Fruit fly (Drosophila melanogaster) whole organism, embryonic: ENCODE results near the gene CG6067.

Experiments
- B-H1 ChIP-seq: fragments of 200-800 bp; sonication (Bioruptor generic); IDR thresholded peaks from 3 replicates; pipeline ENCODE4 v1.3.6; 2022; ENCODE audit warnings: missing biosample characterization, missing genetic modification characterization
- B-H2 ChIP-seq: fragments of 200-800 bp; sonication (Bioruptor generic); optimal IDR thresholded peaks from 2 replicates; lab custom pipeline; 2018; ENCODE audit warnings: missing biosample characterization, mild to moderate bottlenecking, missing genetic modification characterization
- Bgb ChIP-seq: fragments of 200-800 bp; sonication (Bioruptor generic); IDR thresholded peaks from 2 replicates; pipeline ENCODE4 v1.3.6; 2022; ENCODE audit warnings: missing biosample characterization, missing genetic modification characterization; ENCODE audit not compliant: partially characterized antibody
- Bteb2 ChIP-seq: fragments of 200-800 bp; sonication (Bioruptor generic); optimal IDR thresholded peaks from 2 replicates; lab custom pipeline; 2016; ENCODE audit warnings: missing biosample characterization, missing genetic modification characterization
- CG10274 ChIP-seq: fragments of 200-800 bp; sonication (Bioruptor generic); optimal IDR thresholded peaks from 3 replicates; lab custom pipeline; 2017; ENCODE audit warnings: missing biosample characterization, mild to moderate bottlenecking, missing genetic modification characterization
- CG10543 ChIP-seq: fragments of 200-800 bp; sonication (Bioruptor generic); optimal IDR thresholded peaks from 3 replicates; lab custom pipeline; 2017; ENCODE audit warnings: missing biosample characterization, mild to moderate bottlenecking, missing genetic modification characterization, moderate library complexity
- CG11456 ChIP-seq: fragments of 200-800 bp; sonication (Bioruptor generic); IDR thresholded peaks from 3 replicates; pipeline ENCODE4 v1.3.6; 2022; ENCODE audit warnings: missing biosample characterization, missing genetic modification characterization
- CG12155 ChIP-seq: fragments of 200-800 bp; sonication (Bioruptor generic); optimal IDR thresholded peaks from 3 replicates; lab custom pipeline; 2016; ENCODE audit warnings: missing biosample characterization, missing genetic modification characterization
- CG13123 ChIP-seq: fragments of 200-800 bp; sonication (Bioruptor generic); optimal IDR thresholded peaks from 2 replicates; lab custom pipeline; 2016; ENCODE audit warnings: missing biosample characterization, missing genetic modification characterization
- CG13287 ChIP-seq: fragments of 200-800 bp; sonication (Bioruptor generic); IDR thresholded peaks from 2 replicates; pipeline ENCODE4 v1.3.6; 2022; ENCODE audit warnings: missing biosample characterization, missing genetic modification characterization; ENCODE audit not compliant: partially characterized antibody
- CG14667 ChIP-seq: fragments of 200-800 bp; sonication (Bioruptor generic); IDR thresholded peaks from 2 replicates; pipeline ENCODE4 v1.3.6; 2022; ENCODE audit warnings: missing biosample characterization, missing genetic modification characterization
- CG17186 ChIP-seq: fragments of 200-800 bp; sonication (Bioruptor generic); optimal IDR thresholded peaks from 3 replicates; lab custom pipeline; 2017; ENCODE audit warnings: missing biosample characterization, missing genetic modification reagents, missing genetic modification characterization
- CG1792 ChIP-seq: fragments of 200-800 bp; sonication (Bioruptor generic); optimal IDR thresholded peaks from 2 replicates; lab custom pipeline; 2016; ENCODE audit warnings: missing biosample characterization, missing genetic modification characterization
- CG2120 ChIP-seq: fragments of 200-800 bp; sonication (Bioruptor generic); optimal IDR thresholded peaks from 3 replicates; lab custom pipeline; 2016; ENCODE audit warnings: missing biosample characterization, missing genetic modification characterization
- CG6654 ChIP-seq: fragments of 200-800 bp; sonication (Bioruptor generic); optimal IDR thresholded peaks from 2 replicates; lab custom pipeline; 2017; ENCODE audit warnings: missing biosample characterization, mild to moderate bottlenecking, missing genetic modification characterization
- CG7556 ChIP-seq: fragments of 200-800 bp; sonication (Bioruptor generic); optimal IDR thresholded peaks from 2 replicates; lab custom pipeline; 2017; ENCODE audit warnings: missing biosample characterization, mild to moderate bottlenecking, missing genetic modification characterization
- CG8359 ChIP-seq: fragments of 200-800 bp; sonication (Bioruptor generic); optimal IDR thresholded peaks from 2 replicates; lab custom pipeline; 2017; ENCODE audit warnings: missing biosample characterization, mild to moderate bottlenecking, missing genetic modification characterization, borderline replicate concordance
- CG8478 ChIP-seq: fragments of >200 bp; optimal IDR thresholded peaks from 2 replicates; lab custom pipeline; 2018
- CG8944 ChIP-seq: fragments of 200-800 bp; sonication (Bioruptor generic); optimal IDR thresholded peaks from 3 replicates; lab custom pipeline; 2016; ENCODE audit warnings: missing biosample characterization, missing genetic modification characterization
- CG9215 ChIP-seq: fragments of 200-800 bp; sonication (Bioruptor generic); IDR thresholded peaks from 2 replicates; pipeline ENCODE4 v1.3.6; 2022; ENCODE audit warnings: missing biosample characterization, missing genetic modification characterization
- D19B ChIP-seq: fragments of 200-800 bp; sonication (Bioruptor generic); optimal IDR thresholded peaks from 2 replicates; lab custom pipeline; 2017; ENCODE audit warnings: missing biosample characterization, mild to moderate bottlenecking, missing genetic modification characterization
- Doc3 ChIP-seq: fragments of 200-800 bp; sonication (Bioruptor generic); IDR thresholded peaks from 3 replicates; pipeline ENCODE4 v1.3.6; 2022; ENCODE audit warnings: missing biosample characterization, missing genetic modification characterization; ENCODE audit not compliant: partially characterized antibody
- Drgx ChIP-seq: fragments of 200-800 bp; sonication (Bioruptor generic); IDR thresholded peaks from 2 replicates; pipeline ENCODE4 v1.3.6; 2022; ENCODE audit warnings: missing biosample characterization, missing genetic modification characterization
- ERR ChIP-seq: fragments of 200-800 bp; sonication (Bioruptor generic); optimal IDR thresholded peaks from 2 replicates; lab custom pipeline; 2016; ENCODE audit warnings: missing biosample characterization, missing genetic modification characterization
- Ets97D ChIP-seq: fragments of 200-800 bp; sonication (Bioruptor generic); optimal IDR thresholded peaks from 3 replicates; lab custom pipeline; 2016; ENCODE audit warnings: missing biosample characterization, missing genetic modification characterization
- Hr78 ChIP-seq, 2 experiments: fragments of 200-800 bp in 1 of 2; fragments of >200 bp in 1 of 2; sonication (Bioruptor generic) in 1 of 2; optimal IDR thresholded peaks; 2 replicates each; lab custom pipeline; 2017 to 2019; ENCODE audit warnings: missing biosample characterization in 2 of 2, missing genetic modification characterization in 2 of 2, mild to moderate bottlenecking in 1 of 2, moderate library complexity in 1 of 2
- Lpt ChIP-seq: fragments of >200 bp; optimal IDR thresholded peaks from 2 replicates; lab custom pipeline; 2018; ENCODE audit warnings: missing biosample characterization, missing genetic modification characterization
- MESR4 ChIP-seq: fragments of 200-800 bp; sonication (Bioruptor generic); optimal IDR thresholded peaks from 2 replicates; lab custom pipeline; 2018; ENCODE audit warnings: missing biosample characterization, mild to moderate bottlenecking, missing genetic modification characterization, moderate library complexity
- NK7.1 ChIP-seq: fragments of 200-800 bp; sonication (Bioruptor generic); optimal IDR thresholded peaks from 3 replicates; lab custom pipeline; 2016; ENCODE audit warnings: missing biosample characterization, missing genetic modification characterization
- NfI ChIP-seq: fragments of 200-800 bp; sonication (Bioruptor generic); optimal IDR thresholded peaks from 3 replicates; lab custom pipeline; 2018; ENCODE audit warnings: missing biosample characterization, mild to moderate bottlenecking, missing genetic modification characterization, moderate library complexity
- Rfx ChIP-seq: fragments of 200-800 bp; sonication (Bioruptor generic); IDR thresholded peaks from 2 replicates; pipeline ENCODE4 v1.3.6; 2022; ENCODE audit warnings: missing biosample characterization, missing genetic modification characterization
- bigmax ChIP-seq: fragments of 200-800 bp; sonication (Bioruptor generic); optimal IDR thresholded peaks from 2 replicates; lab custom pipeline; 2018; ENCODE audit warnings: missing biosample characterization, mild to moderate bottlenecking, missing genetic modification characterization
- chif ChIP-seq, 2 experiments: fragments of 200-800 bp; sonication (Bioruptor generic); optimal IDR thresholded peaks; 3 replicates each; lab custom pipeline; 2016; ENCODE audit warnings: missing biosample characterization in 2 of 2, missing genetic modification characterization in 2 of 2
- chn ChIP-seq: fragments of 200-800 bp; sonication (Bioruptor generic); optimal IDR thresholded peaks from 2 replicates; lab custom pipeline; 2016; ENCODE audit warnings: missing biosample characterization, missing genetic modification characterization
- ci ChIP-seq: fragments of 200-800 bp; sonication (Bioruptor generic); IDR thresholded peaks from 3 replicates; pipeline ENCODE4 v1.3.6; 2022; ENCODE audit warnings: missing biosample characterization, missing genetic modification characterization
- cwo ChIP-seq: fragments of 200-800 bp; sonication (Bioruptor generic); optimal IDR thresholded peaks from 3 replicates; lab custom pipeline; 2017; ENCODE audit warnings: missing biosample characterization, missing genetic modification characterization, mild to moderate bottlenecking, moderate library complexity, missing genetic modification reagents
- dati ChIP-seq: fragments of 200-800 bp; sonication (Bioruptor generic); IDR thresholded peaks from 2 replicates; pipeline ENCODE4 v1.3.6; 2022; ENCODE audit warnings: missing biosample characterization, missing genetic modification characterization
- dimm ChIP-seq: fragments of 200-800 bp; sonication (Bioruptor generic); IDR thresholded peaks from 2 replicates; pipeline ENCODE4 v1.3.6; 2022; ENCODE audit warnings: missing biosample characterization, missing genetic modification characterization
- fd102C ChIP-seq: fragments of 200-800 bp; sonication (Bioruptor generic); optimal IDR thresholded peaks from 2 replicates; lab custom pipeline; 2018; ENCODE audit warnings: missing biosample characterization, mild to moderate bottlenecking, missing genetic modification characterization, moderate library complexity
- gcm2 ChIP-seq: fragments of 200-800 bp; sonication (Bioruptor generic); optimal IDR thresholded peaks from 2 replicates; lab custom pipeline; 2016; ENCODE audit warnings: missing biosample characterization, missing genetic modification characterization
- gem ChIP-seq: fragments of 200-800 bp; sonication (Bioruptor generic); optimal IDR thresholded peaks from 2 replicates; lab custom pipeline; 2019; ENCODE audit warnings: missing biosample characterization, mild to moderate bottlenecking, missing genetic modification characterization, moderate library complexity
- hth ChIP-seq: fragments of >200 bp; optimal IDR thresholded peaks from 2 replicates; lab custom pipeline; 2017; ENCODE audit warnings: inconsistent platforms
- ind ChIP-seq: fragments of 200-800 bp; sonication (Bioruptor generic); optimal IDR thresholded peaks from 3 replicates; lab custom pipeline; 2016; ENCODE audit warnings: missing biosample characterization, missing genetic modification characterization
- inv ChIP-seq: fragments of 200-800 bp; sonication (Bioruptor generic); IDR thresholded peaks from 2 replicates; pipeline ENCODE4 v1.3.6; 2022; ENCODE audit warnings: missing biosample characterization, missing genetic modification characterization; ENCODE audit not compliant: partially characterized antibody
- jing ChIP-seq: fragments of 200-800 bp; sonication (Bioruptor generic); optimal IDR thresholded peaks from 2 replicates; lab custom pipeline; 2018; ENCODE audit warnings: missing biosample characterization, mild to moderate bottlenecking, missing genetic modification characterization
- mld ChIP-seq: fragments of 200-800 bp; sonication (Bioruptor generic); IDR thresholded peaks from 3 replicates; pipeline ENCODE4 v1.3.6; 2022; ENCODE audit warnings: missing biosample characterization, missing genetic modification characterization; ENCODE audit not compliant: partially characterized antibody
- onecut ChIP-seq: fragments of 200-800 bp; sonication (Bioruptor generic); IDR thresholded peaks from 2 replicates; pipeline ENCODE4 v1.3.6; 2022; ENCODE audit warnings: missing biosample characterization, missing genetic modification characterization
- repo ChIP-seq: fragments of 200-800 bp; sonication (Bioruptor generic); optimal IDR thresholded peaks from 2 replicates; lab custom pipeline; 2016; ENCODE audit warnings: missing biosample characterization, missing genetic modification characterization
- sqz ChIP-seq: fragments of 200-800 bp; sonication (Bioruptor generic); optimal IDR thresholded peaks from 3 replicates; lab custom pipeline; 2018; ENCODE audit warnings: missing biosample characterization, mild to moderate bottlenecking, missing genetic modification characterization
- trem ChIP-seq: fragments of 200-800 bp; optimal IDR thresholded peaks from 3 replicates; lab custom pipeline; 2019; ENCODE audit warnings: missing biosample characterization, mild to moderate bottlenecking, missing genetic modification characterization, moderate library complexity
- vvl ChIP-seq: fragments of 200-800 bp; sonication (Bioruptor generic); IDR thresholded peaks from 2 replicates; pipeline ENCODE4 v1.3.6; 2022; ENCODE audit warnings: missing biosample characterization, missing genetic modification characterization

Gene CG6067

DNA sequence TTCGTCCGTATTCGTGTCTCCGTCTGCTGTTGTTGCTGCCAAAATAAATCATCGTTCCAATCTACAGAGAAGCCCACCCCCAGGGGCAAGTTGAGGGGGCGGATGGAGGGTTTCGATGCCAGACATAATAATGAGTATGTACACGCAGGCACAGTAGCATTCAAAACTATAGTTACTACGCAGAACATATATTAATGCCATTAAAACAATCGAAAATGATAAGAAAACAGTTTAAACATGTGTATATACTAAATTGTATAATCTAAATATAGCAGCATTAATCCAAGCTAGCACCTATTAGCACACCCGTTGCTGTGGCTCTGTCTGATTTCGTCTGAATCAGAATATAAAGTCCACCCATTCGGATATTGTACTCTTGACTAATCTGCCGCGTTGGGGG lies 25.5 kb downstream of the CG6067 start (continued):
- TF ChIP-seq mld (GFP tag; lab: Robert Waterston, UW) = no peak
- no peak for TF ChIP-seq Bgb (GFP tag; lab: Robert Waterston, UW)
- peak; percentile 16 for TF ChIP-seq sqz (GFP tag; lab: Kevin White, UChicago)
- TF ChIP-seq B-H2 = no peak
- TF ChIP-seq CG12155 (GFP tag; lab: Kevin White, UChicago) = peak; percentile 68
- TF ChIP-seq CG6654 = peak; percentile 7
- peak; percentile 41 for TF ChIP-seq CG8944 (GFP tag; lab: Kevin White, UChicago)
- TF ChIP-seq gcm2 (GFP tag; lab: Kevin White, UChicago) = peak; percentile 34
- no peak for TF ChIP-seq Lpt (GFP tag; lab: Kevin White, UChicago)
- peak; percentile 1 for TF ChIP-seq trem (tag; lab: Kevin White, UChicago)
- peak; percentile 60 for TF ChIP-seq chn (GFP tag; lab: Kevin White, UChicago)
- TF ChIP-seq D19B = peak; percentile 63
- peak; percentile 36 for TF ChIP-seq CG10274 (GFP tag; lab: Kevin White, UChicago)
- peak; percentile 87 for TF ChIP-seq CG2120 (GFP tag; lab: Kevin White, UChicago)
- peak; percentile 38 for TF ChIP-seq ERR (GFP tag; lab: Kevin White, UChicago)
- peak; percentile 78 for TF ChIP-seq ind (GFP tag; lab: Kevin White, UChicago)
- TF ChIP-seq CG8478 = no peak
- peak; percentile 23 to 42 for TF ChIP-seq chif (GFP tag; optimal IDR thresholded peaks at IDR 0.05; lab: Kevin White, UChicago)
- peak; percentile 81 for TF ChIP-seq CG11456 (GFP tag; lab: Robert Waterston, UW)
- peak; percentile 77 for TF ChIP-seq CG7556 (GFP tag; lab: Kevin White, UChicago)
- no peak for TF ChIP-seq bigmax
- no peak for TF ChIP-seq Hr78 (GFP tag; optimal IDR thresholded peaks at IDR 0.05; lab: Kevin White, UChicago)
- TF ChIP-seq cwo (GFP tag; lab: Kevin White, UChicago) = peak; percentile 74
- peak; percentile 89 for TF ChIP-seq vvl (GFP tag; lab: Robert Waterston, UW)
- peak; percentile 3 for TF ChIP-seq Ets97D (GFP tag; lab: Kevin White, UChicago)
- peak; percentile 26 for TF ChIP-seq CG10543 (GFP tag; lab: Kevin White, UChicago)
- TF ChIP-seq CG14667 (GFP tag; lab: Robert Waterston, UW) = peak; percentile 69; the same call in 1 of the 2 replicates
- peak; percentile 14 for TF ChIP-seq NK7.1 (GFP tag; lab: Kevin White, UChicago)
- TF ChIP-seq inv = no peak
- peak; percentile 70; the same call in 1 of the 2 replicates for TF ChIP-seq dati (GFP tag; lab: Robert Waterston, UW)
- TF ChIP-seq CG17186 = no peak
- no peak for TF ChIP-seq fd102C (GFP tag; lab: Kevin White, UChicago)
- TF ChIP-seq repo (GFP tag; lab: Kevin White, UChicago) = no peak
- peak; percentile 76 for TF ChIP-seq Drgx (GFP tag; lab: Robert Waterston, UW)
- TF ChIP-seq gem (tag; lab: Kevin White, UChicago) = peak; percentile 81
- TF ChIP-seq MESR4 (GFP tag; lab: Kevin White, UChicago) = no peak
- TF ChIP-seq onecut (GFP tag; lab: Robert Waterston, UW) = peak; percentile 57
- peak; percentile 70 for TF ChIP-seq NfI (GFP tag; lab: Kevin White, UChicago)
- TF ChIP-seq ci (GFP tag; lab: Robert Waterston, UW) = peak; percentile 88
- TF ChIP-seq hth (lab: Kevin White, UChicago) = no peak
- peak; percentile 49; the same call in 1 of the 3 replicates for TF ChIP-seq B-H1 (GFP tag; lab: Robert Waterston, UW)
- TF ChIP-seq CG13123 = no peak
- peak; percentile 74 for TF ChIP-seq CG9215 (GFP tag; lab: Robert Waterston, UW)
- peak; percentile 91 for TF ChIP-seq Rfx (GFP tag; lab: Robert Waterston, UW)
- peak; percentile 55 for TF ChIP-seq Bteb2
- TF ChIP-seq Doc3 (GFP tag; lab: Robert Waterston, UW) = no peak
- TF ChIP-seq jing (GFP tag; lab: Kevin White, UChicago) = peak; percentile 36
- TF ChIP-seq CG13287 (GFP tag; lab: Robert Waterston, UW) = no peak
- no peak for TF ChIP-seq CG1792 (GFP tag; lab: Kevin White, UChicago)
- TF ChIP-seq dimm (GFP tag; lab: Robert Waterston, UW) = 0 out of 2 replicates have a peak, but pooled peaks have one; percentile 21
- no peak for TF ChIP-seq CG8359 (GFP tag; lab: Kevin White, UChicago)
